Worm (Caenorhabditis elegans) whole organism, mixed stage, embryonic: Measurements from ENCODE around the gene F23H11.4.

ENCODE experiments used
- M03D4.4 ChIP-seq: sonication (generic microtip); optimal IDR thresholded peaks from 2 replicates; lab custom pipeline; 2017; ENCODE audit warnings: mild to moderate bottlenecking, missing genetic modification characterization, missing compliant biosample characterization
- bed-3 ChIP-seq: fragments of 200-800 bp; sonication (Bioruptor generic); optimal IDR thresholded peaks from 3 replicates; lab custom pipeline; 2018; ENCODE audit warnings: mild to moderate bottlenecking, missing genetic modification characterization, moderate library complexity, missing compliant biosample characterization
- blmp-1 ChIP-seq: fragments of 150-350 bp; optimal IDR thresholded peaks from 2 replicates; lab custom pipeline; 2014; ENCODE audit warnings: missing biosample characterization, missing genetic modification characterization
- ceh-39 ChIP-seq: fragments of 150-350 bp; optimal IDR thresholded peaks from 2 replicates; lab custom pipeline; 2014; ENCODE audit warnings: missing biosample characterization, missing genetic modification characterization
- ceh-43 ChIP-seq: fragments of 200-800 bp; sonication (Bioruptor generic); optimal IDR thresholded peaks from 2 replicates; lab custom pipeline; 2018; ENCODE audit warnings: mild to moderate bottlenecking, missing genetic modification characterization, moderate library complexity, missing compliant biosample characterization
- cnd-1 ChIP-seq: fragments of 200-800 bp; sonication (Bioruptor generic); optimal IDR thresholded peaks from 2 replicates; lab custom pipeline; 2018; ENCODE audit warnings: mild to moderate bottlenecking, missing genetic modification characterization, missing compliant biosample characterization
- elt-1 ChIP-seq: sonication (generic microtip); optimal IDR thresholded peaks from 2 replicates; lab custom pipeline; 2017; ENCODE audit warnings: missing genetic modification characterization, mild to moderate bottlenecking, missing compliant biosample characterization, antibody characterized with exemption, moderate library complexity, borderline replicate concordance; ENCODE audit not compliant: insufficient read depth
- elt-3 ChIP-seq: fragments of 150-350 bp; optimal IDR thresholded peaks from 2 replicates; lab custom pipeline; 2014; ENCODE audit warnings: missing biosample characterization, missing genetic modification characterization
- flh-1 ChIP-seq: fragments of 200-800 bp; sonication (Bioruptor generic); optimal IDR thresholded peaks from 2 replicates; lab custom pipeline; 2018; ENCODE audit warnings: mild to moderate bottlenecking, missing genetic modification characterization, moderate library complexity, missing compliant biosample characterization
- ham-2 ChIP-seq: fragments of 200-800 bp; sonication (Bioruptor generic); optimal IDR thresholded peaks from 2 replicates; lab custom pipeline; 2018; ENCODE audit warnings: mild to moderate bottlenecking, missing genetic modification characterization, missing compliant biosample characterization
- hlh-1 ChIP-seq: fragments of 150-350 bp; optimal IDR thresholded peaks from 2 replicates; lab custom pipeline; 2014; ENCODE audit warnings: missing biosample characterization, missing genetic modification reagents, missing genetic modification characterization
- lin-13 ChIP-seq: fragments of 150-350 bp; optimal IDR thresholded peaks from 2 replicates; lab custom pipeline; 2014; ENCODE audit warnings: missing biosample characterization, missing genetic modification characterization
- lin-32 ChIP-seq: fragments of 200-800 bp; sonication (Bioruptor generic); optimal IDR thresholded peaks from 2 replicates; lab custom pipeline; 2018; ENCODE audit warnings: mild to moderate bottlenecking, missing genetic modification characterization, missing compliant biosample characterization
- lsy-2 ChIP-seq: fragments of 150-350 bp; optimal IDR thresholded peaks from 2 replicates; lab custom pipeline; 2014; ENCODE audit warnings: missing biosample characterization, missing genetic modification characterization
- mab-5 ChIP-seq: fragments of 150-350 bp; optimal IDR thresholded peaks from 2 replicates; lab custom pipeline; 2014; ENCODE audit warnings: missing biosample characterization, missing genetic modification characterization
- mep-1 ChIP-seq: fragments of 150-350 bp; optimal IDR thresholded peaks from 2 replicates; lab custom pipeline; 2017; ENCODE audit warnings: missing biosample characterization, missing genetic modification reagents, missing genetic modification characterization, inconsistent platforms
- mls-2 ChIP-seq: sonication (generic microtip); optimal IDR thresholded peaks from 2 replicates; lab custom pipeline; 2016; ENCODE audit warnings: mild to moderate bottlenecking, missing genetic modification characterization, moderate library complexity, missing compliant biosample characterization
- nhr-12 ChIP-seq: fragments of 150-350 bp; optimal IDR thresholded peaks from 2 replicates; lab custom pipeline; 2014; ENCODE audit warnings: missing biosample characterization, missing genetic modification characterization
- nhr-2 ChIP-seq: fragments of 150-350 bp; optimal IDR thresholded peaks from 2 replicates; lab custom pipeline; 2014; ENCODE audit warnings: missing biosample characterization, missing genetic modification characterization
- nhr-237 ChIP-seq: fragments of 150-350 bp; optimal IDR thresholded peaks from 2 replicates; lab custom pipeline; 2014; ENCODE audit warnings: missing biosample characterization, missing genetic modification characterization
- nhr-76 ChIP-seq: sonication (generic microtip); optimal IDR thresholded peaks from 2 replicates; lab custom pipeline; 2017; ENCODE audit warnings: missing biosample characterization, missing genetic modification characterization
- pha-4 ChIP-seq: fragments of 150-350 bp; optimal IDR thresholded peaks from 2 replicates; lab custom pipeline; 2018; ENCODE audit warnings: missing biosample characterization, missing genetic modification reagents, missing genetic modification characterization
- snpc-4 ChIP-seq: fragments of 150-350 bp; optimal IDR thresholded peaks from 2 replicates; lab custom pipeline; 2014; ENCODE audit warnings: missing biosample characterization, missing genetic modification characterization
- tbx-8 ChIP-seq: fragments of 200-800 bp; sonication (Bioruptor generic); optimal IDR thresholded peaks from 2 replicates; lab custom pipeline; 2018; ENCODE audit warnings: mild to moderate bottlenecking, missing genetic modification characterization, moderate library complexity, missing compliant biosample characterization
- unc-120 ChIP-seq: sonication (generic microtip); optimal IDR thresholded peaks from 2 replicates; lab custom pipeline; 2017; ENCODE audit warnings: missing genetic modification characterization, missing compliant biosample characterization; ENCODE audit not compliant: poor library complexity, severe bottlenecking
- unc-39 ChIP-seq: fragments of 150-350 bp; optimal IDR thresholded peaks from 2 replicates; lab custom pipeline; 2014; ENCODE audit warnings: missing biosample characterization, missing genetic modification characterization
- unc-62 ChIP-seq: fragments of 150-350 bp; optimal IDR thresholded peaks from 2 replicates; lab custom pipeline; 2014; ENCODE audit warnings: missing biosample characterization, missing genetic modification reagents, missing genetic modification characterization
- zip-8 ChIP-seq: fragments of 150-350 bp; optimal IDR thresholded peaks from 2 replicates; lab custom pipeline; 2014; ENCODE audit warnings: missing biosample characterization, missing genetic modification characterization
- ztf-11 ChIP-seq: fragments of 150-350 bp; optimal IDR thresholded peaks from 2 replicates; lab custom pipeline; 2014; ENCODE audit warnings: missing biosample characterization, missing genetic modification characterization

F23H11.4 gene

DNA sequence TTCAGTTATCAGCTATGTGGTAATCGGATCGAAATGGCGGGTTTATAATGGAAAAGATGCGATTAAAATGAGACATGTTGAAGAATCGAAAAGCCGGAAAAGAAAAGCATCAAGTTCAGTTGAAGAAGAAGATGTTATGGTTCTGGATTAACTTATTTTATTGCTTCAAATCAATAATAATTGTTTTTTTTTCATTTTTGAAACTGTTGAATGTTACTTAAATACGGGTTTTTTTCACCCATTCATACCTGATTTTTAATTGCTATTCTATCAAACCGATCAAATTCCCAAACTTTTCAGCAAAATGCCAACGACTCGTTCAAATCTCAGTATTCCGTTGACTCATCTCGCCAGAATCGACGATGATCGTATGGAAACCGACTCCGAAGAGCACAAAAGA, 47.4 kb downstream of the F23H11.4 start, which contains the start of gene exos-4.2:
TSS of gene exos-4.2 (plus strand) at position 301 of the 400 bp plus-strand sequence.
- TF ChIP-seq elt-3 (tag; lab: Kevin White, UChicago): no peak
- no peak for TF ChIP-seq blmp-1
- no peak for TF ChIP-seq unc-62 (GFP tag; lab: Kevin White, UChicago)
- no peak for TF ChIP-seq flh-1
- TF ChIP-seq ztf-11 (tag; lab: Kevin White, UChicago): no peak
- no peak for TF ChIP-seq zip-8 (tag; lab: Kevin White, UChicago)
- no peak for TF ChIP-seq unc-120 (tag; lab: Kevin White, UChicago)
- no peak for TF ChIP-seq ceh-43 (GFP tag; lab: Kevin White, UChicago)
- no peak for TF ChIP-seq nhr-237 (tag; lab: Kevin White, UChicago)

DNA sequence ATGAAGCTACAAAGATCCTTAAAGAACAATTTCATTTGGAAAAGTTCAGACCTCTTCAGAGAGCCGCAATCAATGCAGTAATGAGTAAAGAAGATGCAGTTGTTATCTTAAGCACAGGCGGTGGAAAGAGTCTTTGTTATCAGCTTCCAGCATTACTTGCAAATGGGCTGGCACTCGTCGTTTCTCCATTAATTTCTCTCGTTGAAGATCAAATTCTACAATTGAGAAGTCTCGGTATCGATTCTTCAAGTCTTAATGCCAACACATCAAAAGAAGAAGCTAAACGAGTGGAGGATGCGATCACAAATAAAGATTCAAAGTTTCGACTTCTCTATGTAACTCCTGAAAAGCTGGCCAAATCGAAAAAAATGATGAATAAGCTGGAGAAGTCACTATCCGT, 50.4 kb downstream of the F23H11.4 start:
- TF ChIP-seq unc-39 (no peak), mab-5 (tag; lab: Kevin White, UChicago) (no peak), ceh-43 (GFP tag; lab: Kevin White, UChicago) (no peak), ham-2 (GFP tag; lab: Kevin White, UChicago) (no peak), mep-1 (tag; lab: Kevin White, UChicago) (no peak), lin-32 (GFP tag; lab: Kevin White, UChicago) (no peak), nhr-76 (no peak), elt-3 (tag; lab: Kevin White, UChicago) (no peak), zip-8 (tag; lab: Kevin White, UChicago) (no peak), nhr-2 (tag; lab: Kevin White, UChicago) (no peak), M03D4.4 (tag; lab: Kevin White, UChicago) (no peak), hlh-1 (tag; lab: Kevin White, UChicago) (no peak), lin-13 (tag; lab: Kevin White, UChicago) (no peak), elt-1 (no peak), flh-1 (no peak)

DNA sequence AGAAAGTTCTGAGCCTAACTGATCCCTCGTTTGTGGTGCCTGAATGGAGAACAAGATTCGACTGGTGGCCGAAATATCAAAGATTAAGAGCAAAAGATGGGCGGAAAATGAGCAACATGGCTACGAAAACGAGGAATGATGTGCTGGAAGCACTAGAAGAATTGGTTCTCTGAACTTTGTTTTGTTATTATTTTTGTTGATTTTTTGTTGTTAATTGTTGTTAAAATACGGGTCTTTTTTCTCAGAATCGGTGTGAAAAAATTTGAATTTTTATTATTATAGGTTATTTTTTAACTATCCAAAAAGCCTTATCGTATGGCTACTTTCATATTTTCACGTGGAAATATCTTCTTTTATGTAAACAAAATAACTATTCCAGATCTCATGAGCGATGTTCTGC, 51.1 kb downstream of the F23H11.4 start, which contains the start of gene K02F3.12:
TSS of gene K02F3.12 (plus strand) at position 301 of the 400 bp plus-strand sequence.
- no peak for TF ChIP-seq lsy-2
- no peak for TF ChIP-seq elt-3 (tag; lab: Kevin White, UChicago)
- no peak for TF ChIP-seq blmp-1
- no peak for TF ChIP-seq unc-39
- TF ChIP-seq ztf-11 (tag; lab: Kevin White, UChicago): no peak
- no peak for TF ChIP-seq mep-1 (tag; lab: Kevin White, UChicago)
- TF ChIP-seq hlh-1 (tag; lab: Kevin White, UChicago): no peak
- TF ChIP-seq nhr-2 (tag; lab: Kevin White, UChicago): no peak
- no peak for TF ChIP-seq nhr-76
- TF ChIP-seq mab-5 (tag; lab: Kevin White, UChicago): no peak
- TF ChIP-seq lin-13 (tag; lab: Kevin White, UChicago): no peak
- TF ChIP-seq unc-120 (tag; lab: Kevin White, UChicago): no peak
- TF ChIP-seq cnd-1: no peak
- TF ChIP-seq nhr-237 (tag; lab: Kevin White, UChicago): no peak

DNA sequence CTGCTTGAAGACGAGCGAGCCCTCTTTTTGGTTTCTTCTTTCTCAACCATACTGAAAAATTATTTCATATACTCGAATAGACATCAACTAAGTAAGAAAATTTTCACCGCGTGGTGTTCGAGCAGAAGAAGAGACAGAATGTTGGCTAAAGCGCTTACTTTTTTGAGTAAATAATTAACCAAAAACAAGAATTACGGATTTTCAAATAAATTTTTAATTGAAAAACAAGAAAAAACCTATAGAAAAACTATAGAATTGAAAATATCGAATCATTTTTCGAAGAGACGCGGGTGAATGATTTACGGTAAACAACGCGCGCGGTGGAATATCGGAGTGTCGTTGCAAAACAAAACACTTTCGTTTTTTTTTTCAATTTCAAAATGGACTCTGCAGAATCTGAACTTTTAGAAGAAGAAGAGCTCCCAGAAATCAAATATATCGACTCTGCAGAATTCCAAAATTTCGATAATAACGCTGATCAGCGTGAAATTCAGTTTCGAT, 53.4 kb downstream of the F23H11.4 start, which contains the start of the genes rnp-5 and tag-51:
TSS of gene rnp-5 (minus strand) at position 51 of the 501 bp plus-strand sequence.
TSS of gene tag-51 (plus strand) at position 363 of the 501 bp plus-strand sequence.
- TF ChIP-seq mab-5 (tag; lab: Kevin White, UChicago) (no peak), elt-1 (no peak), ceh-39 (tag; lab: Kevin White, UChicago) (peak; percentile 10)

DNA sequence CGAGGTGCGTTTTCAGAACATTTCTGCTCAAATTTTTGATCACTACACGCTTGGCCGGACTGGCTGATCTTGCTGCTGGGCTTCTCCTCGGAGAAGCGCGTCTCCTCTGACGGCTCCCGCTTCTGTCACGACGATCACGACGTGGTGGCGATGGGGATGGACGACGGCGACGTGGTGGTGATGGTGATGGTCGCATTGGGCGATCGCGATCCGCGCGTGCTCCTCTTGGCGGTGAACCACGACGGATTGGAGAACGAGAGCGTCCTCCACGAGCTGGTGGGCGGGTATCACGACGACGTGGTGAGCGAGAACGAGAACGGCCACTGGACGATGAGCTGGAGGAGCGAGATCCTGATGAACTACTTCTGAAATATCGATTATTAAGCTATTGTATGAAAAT, 53.9 kb downstream of the F23H11.4 start:
- no peak for TF ChIP-seq hlh-1 (tag; lab: Kevin White, UChicago)
- TF ChIP-seq nhr-12 (tag; lab: Kevin White, UChicago): no peak
- TF ChIP-seq cnd-1: no peak
- no peak for TF ChIP-seq pha-4 (tag; lab: Kevin White, UChicago)
- no peak for TF ChIP-seq bed-3 (GFP tag; lab: Kevin White, UChicago)
- TF ChIP-seq tbx-8: no peak
- no peak for TF ChIP-seq snpc-4 (tag; lab: Kevin White, UChicago)
- no peak for TF ChIP-seq lin-32 (GFP tag; lab: Kevin White, UChicago)
- no peak for TF ChIP-seq zip-8 (tag; lab: Kevin White, UChicago)
- TF ChIP-seq ceh-43 (GFP tag; lab: Kevin White, UChicago): no peak
- TF ChIP-seq mls-2 (tag; lab: Kevin White, UChicago): no peak
- TF ChIP-seq ham-2 (GFP tag; lab: Kevin White, UChicago): no peak
- TF ChIP-seq lsy-2: no peak
- TF ChIP-seq, all 35 proteins: peak for 0
